Worm (Caenorhabditis elegans) whole organism, L1 larva: ENCODE measurements around the gene Y102A5C.36.

Source experiments
- alr-1 ChIP-seq: fragments of 200-800 bp; sonication (Bioruptor generic); optimal IDR thresholded peaks from 2 replicates; lab custom pipeline; 2018; ENCODE audit warnings: borderline replicate concordance, mild to moderate bottlenecking, missing genetic modification characterization, missing compliant biosample characterization
- mdl-1 ChIP-seq, 2 experiments: fragments of 150-350 bp; optimal IDR thresholded peaks; 2 replicates each; lab custom pipeline; 2014 to 2017; ENCODE audit warnings: missing biosample characterization in 2 of 2, missing genetic modification characterization in 2 of 2, inconsistent platforms in 1 of 2
- nhr-11 ChIP-seq: fragments of 150-350 bp; optimal IDR thresholded peaks from 2 replicates; lab custom pipeline; 2014; ENCODE audit warnings: missing biosample characterization, missing genetic modification characterization
- nhr-12 ChIP-seq: sonication (generic microtip); optimal IDR thresholded peaks from 2 replicates; lab custom pipeline; 2017; ENCODE audit warnings: missing biosample characterization, missing genetic modification characterization
- nhr-90 ChIP-seq: sonication (generic microtip); optimal IDR thresholded peaks from 2 replicates; lab custom pipeline; 2016; ENCODE audit warnings: mild to moderate bottlenecking, missing genetic modification characterization, missing compliant biosample characterization; ENCODE audit not compliant: poor library complexity
- sox-4 ChIP-seq: sonication (generic microtip); optimal IDR thresholded peaks from 2 replicates; lab custom pipeline; 2016; ENCODE audit warnings: missing genetic modification characterization, missing compliant biosample characterization
- swsn-7 ChIP-seq: sonication (generic microtip); optimal IDR thresholded peaks from 2 replicates; lab custom pipeline; 2016; ENCODE audit warnings: missing genetic modification characterization, missing compliant biosample characterization
- unc-62 ChIP-seq: fragments of 150-350 bp; optimal IDR thresholded peaks from 2 replicates; lab custom pipeline; 2014; ENCODE audit warnings: missing biosample characterization, missing genetic modification reagents, missing genetic modification characterization

DNA sequence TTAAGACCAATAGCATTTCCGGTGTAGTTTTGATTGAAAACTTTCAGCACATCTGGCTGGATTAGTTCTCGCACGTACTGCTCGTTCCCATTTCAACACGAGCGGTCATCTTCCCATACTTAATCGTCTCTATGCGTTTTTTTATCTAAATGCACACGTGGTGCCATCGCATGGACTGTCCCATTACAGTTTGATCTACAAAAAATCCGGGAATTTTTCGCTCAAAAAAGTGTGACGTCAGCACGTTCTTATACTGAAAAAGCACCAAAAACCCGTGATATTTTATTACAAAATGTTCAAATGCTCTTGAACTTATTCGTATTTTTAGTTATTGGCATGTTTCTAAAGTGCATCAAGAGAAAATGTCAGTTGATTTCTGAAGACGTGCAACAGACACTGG, 5.3 kb downstream of the Y102A5C.36 start, which contains the start of gene Y102A5C.4:
- no peak for TF ChIP-seq unc-62 (GFP tag; lab: Kevin White, UChicago)
- no peak for TF ChIP-seq nhr-12 (tag; lab: Kevin White, UChicago)
- TF ChIP-seq swsn-7 (tag; lab: Kevin White, UChicago): no peak
- no peak for TF ChIP-seq mdl-1 (tag; optimal IDR thresholded peaks at IDR 0.05; lab: Kevin White, UChicago)
- TF ChIP-seq nhr-11: no peak
- no peak for TF ChIP-seq nhr-90 (tag; lab: Kevin White, UChicago)
- TF ChIP-seq alr-1 (tag; lab: Kevin White, UChicago): no peak
- no peak for TF ChIP-seq sox-4 (tag; lab: Kevin White, UChicago)
